Worm (Caenorhabditis elegans) whole organism, dauer: Measurements from ENCODE around the gene spe-6.

Experiments used
- unc-62 ChIP-seq: sonication (generic microtip); optimal IDR thresholded peaks from 2 replicates; lab custom pipeline; 2017; ENCODE audit warnings: missing biosample characterization, missing genetic modification reagents, missing genetic modification characterization

The spe-6 gene

ce11 chrIII:11505213-11505612 lies at the start of gene spe-6, which contains the start of gene Y66D12A.21:
Gene spe-6, plus strand, starts transcription at chrIII:11505488.
Gene Y66D12A.21, minus strand, starts transcription at chrIII:11505302.
- TF ChIP-seq unc-62: no peak

- TF ChIP-seq unc-62: no peak
These were observed 48.7 kb upstream of the spe-6 start, which contains the start of gene plr-1 for ce11 chrIII:11456577-11456976. Gene plr-1, plus strand, starts transcription at chrIII:11456877.

ce11 chrIII:11457911-11458310 lies 47.4 kb upstream of the spe-6 start:
- TF ChIP-seq unc-62: no peak

- TF ChIP-seq unc-62: no peak
These were observed 46.2 kb upstream of the spe-6 start for ce11 chrIII:11459041-11459440.

ce11 chrIII:11459802-11460201 lies 45.5 kb upstream of the spe-6 start:
- TF ChIP-seq unc-62: no peak

- TF ChIP-seq unc-62: no peak
These were observed 43.0 kb upstream of the spe-6 start for ce11 chrIII:11462332-11462731.

- no peak for TF ChIP-seq unc-62
These were observed 41.6 kb upstream of the spe-6 start for ce11 chrIII:11463726-11464125.

- no peak for TF ChIP-seq unc-62
These were observed 39.8 kb upstream of the spe-6 start for ce11 chrIII:11465394-11465948.

ce11 chrIII:11466420-11467188 lies 38.7 kb upstream of the spe-6 start:
- no peak for TF ChIP-seq unc-62

- no peak for TF ChIP-seq unc-62
These were observed 37.4 kb upstream of the spe-6 start for ce11 chrIII:11467631-11468481.

- TF ChIP-seq unc-62: no peak
These were observed 34.9 kb upstream of the spe-6 start, which contains the start of gene bed-2 for ce11 chrIII:11470311-11470858. Gene bed-2, minus strand, starts transcription at chrIII:11470808.

- no peak for TF ChIP-seq unc-62
These were observed 34.0 kb upstream of the spe-6 start for ce11 chrIII:11471336-11471735.

- no peak for TF ChIP-seq unc-62
These were observed 32.4 kb upstream of the spe-6 start for ce11 chrIII:11472861-11473260.

- TF ChIP-seq unc-62: no peak
These were observed 30.5 kb upstream of the spe-6 start for ce11 chrIII:11474674-11475306.

- TF ChIP-seq unc-62: no peak
These were observed 28.0 kb upstream of the spe-6 start for ce11 chrIII:11477307-11477706.
